Worm (Caenorhabditis elegans) whole organism, mixed stage, embryonic: ENCODE measurements around the gene Y57G11C.499.

Experiments used
- blmp-1 ChIP-seq: fragments of 150-350 bp; optimal IDR thresholded peaks from 2 replicates; lab custom pipeline; 2014; ENCODE audit warnings: missing biosample characterization, missing genetic modification characterization
- ces-1 ChIP-seq: fragments of 150-350 bp; optimal IDR thresholded peaks from 2 replicates; lab custom pipeline; 2014; ENCODE audit warnings: missing biosample characterization, missing genetic modification reagents, missing genetic modification characterization
- elt-1 ChIP-seq: sonication (generic microtip); optimal IDR thresholded peaks from 2 replicates; lab custom pipeline; 2017; ENCODE audit warnings: missing genetic modification characterization, mild to moderate bottlenecking, missing compliant biosample characterization, antibody characterized with exemption, moderate library complexity, borderline replicate concordance; ENCODE audit not compliant: insufficient read depth
- ham-2 ChIP-seq: fragments of 200-800 bp; sonication (Bioruptor generic); optimal IDR thresholded peaks from 2 replicates; lab custom pipeline; 2018; ENCODE audit warnings: mild to moderate bottlenecking, missing genetic modification characterization, missing compliant biosample characterization
- lin-13 ChIP-seq: fragments of 150-350 bp; optimal IDR thresholded peaks from 2 replicates; lab custom pipeline; 2014; ENCODE audit warnings: missing biosample characterization, missing genetic modification characterization
- lin-32 ChIP-seq: fragments of 200-800 bp; sonication (Bioruptor generic); optimal IDR thresholded peaks from 2 replicates; lab custom pipeline; 2018; ENCODE audit warnings: mild to moderate bottlenecking, missing genetic modification characterization, missing compliant biosample characterization
- mab-5 ChIP-seq: fragments of 150-350 bp; optimal IDR thresholded peaks from 2 replicates; lab custom pipeline; 2014; ENCODE audit warnings: missing biosample characterization, missing genetic modification characterization
- nhr-237 ChIP-seq: fragments of 150-350 bp; optimal IDR thresholded peaks from 2 replicates; lab custom pipeline; 2014; ENCODE audit warnings: missing biosample characterization, missing genetic modification characterization
- pha-4 ChIP-seq: fragments of 150-350 bp; optimal IDR thresholded peaks from 2 replicates; lab custom pipeline; 2018; ENCODE audit warnings: missing biosample characterization, missing genetic modification reagents, missing genetic modification characterization
- sem-2 ChIP-seq: fragments of 200-800 bp; sonication (Bioruptor generic); optimal IDR thresholded peaks from 2 replicates; lab custom pipeline; 2018; ENCODE audit warnings: mild to moderate bottlenecking, missing genetic modification characterization, missing compliant biosample characterization
- snpc-4 ChIP-seq: fragments of 150-350 bp; optimal IDR thresholded peaks from 2 replicates; lab custom pipeline; 2014; ENCODE audit warnings: missing biosample characterization, missing genetic modification characterization
- sptf-1 ChIP-seq: sonication (generic microtip); optimal IDR thresholded peaks from 2 replicates; lab custom pipeline; 2017; ENCODE audit warnings: mild to moderate bottlenecking, missing genetic modification characterization, moderate library complexity, missing compliant biosample characterization
- unc-39 ChIP-seq: fragments of 150-350 bp; optimal IDR thresholded peaks from 2 replicates; lab custom pipeline; 2014; ENCODE audit warnings: missing biosample characterization, missing genetic modification characterization
- ztf-11 ChIP-seq: fragments of 150-350 bp; optimal IDR thresholded peaks from 2 replicates; lab custom pipeline; 2014; ENCODE audit warnings: missing biosample characterization, missing genetic modification characterization

- no peak for TF ChIP-seq lin-13 (tag; lab: Kevin White, UChicago)
- no peak for TF ChIP-seq elt-1 (tag; lab: Kevin White, UChicago)
- TF ChIP-seq ztf-11 (tag; lab: Kevin White, UChicago): no peak
- TF ChIP-seq ces-1: no peak
- no peak for TF ChIP-seq ham-2 (GFP tag; lab: Kevin White, UChicago)
- no peak for TF ChIP-seq blmp-1 (tag; lab: Kevin White, UChicago)
- no peak for TF ChIP-seq pha-4 (tag; lab: Kevin White, UChicago)
- no peak for TF ChIP-seq snpc-4
- TF ChIP-seq unc-39: no peak
- no peak for TF ChIP-seq nhr-237 (tag; lab: Kevin White, UChicago)
- no peak for TF ChIP-seq mab-5 (tag; lab: Kevin White, UChicago)
- no peak for TF ChIP-seq sptf-1 (tag; lab: Kevin White, UChicago)
- no peak for TF ChIP-seq lin-32 (GFP tag; lab: Kevin White, UChicago)
- no peak for TF ChIP-seq sem-2 (GFP tag; lab: Kevin White, UChicago)
Measured at ce11 chrIV:14764719-14765173, 10.0 kb upstream of the Y57G11C.499 start.
